Worm (Caenorhabditis elegans) whole organism, L1 larva: ENCODE data around the gene copz-1.

Experiments
- ama-1 ChIP-seq: fragments of 150-350 bp; optimal IDR thresholded peaks from 2 replicates; lab custom pipeline; 2014
- ces-1 ChIP-seq: fragments of 150-350 bp; optimal IDR thresholded peaks from 2 replicates; lab custom pipeline; 2014; ENCODE audit warnings: missing biosample characterization, missing genetic modification reagents, missing genetic modification characterization

ce11 chrII:10870698-10871097 lies 2.0 kb upstream of the copz-1 start:
- TF ChIP-seq ces-1 (GFP tag; lab: Kevin White, UChicago) = no peak
- no peak for TF ChIP-seq ama-1 (lab: Kevin White, UChicago)
